Fruit fly (Drosophila melanogaster): Measurements from ENCODE around the gene Mpv17.
A peak's percentile ranks its signal among the peaks of the same experiment; 100 is the strongest.

The Mpv17 gene

dm6 chr4:1031687-1032140 is 2.6 kb upstream of the Mpv17 start, which contains the start of gene CG11076 (continued):
- TF ChIP-seq CG16779 (GFP tag; IDR thresholded peaks at IDR 0.05) (no peak), lbe (GFP tag; optimal IDR thresholded peaks at IDR 0.05) (peak; percentile 52), pum (GFP tag; optimal IDR thresholded peaks at IDR 0.05) (no peak), NfI (GFP tag; optimal IDR thresholded peaks at IDR 0.05) (no peak), sob (GFP tag; IDR thresholded peaks at IDR 0.05) (peak; percentile 39; the same call in 1 of the 2 replicates), CG7839 (tag; optimal IDR thresholded peaks at IDR 0.05) (no peak), pfk (GFP tag; optimal IDR thresholded peaks at IDR 0.05) (peak; percentile 28), gsb (GFP tag; IDR thresholded peaks at IDR 0.05) (no peak), Six4 (GFP tag; optimal IDR thresholded peaks at IDR 0.05) (no peak), Trl (optimal IDR thresholded peaks at IDR 0.05) (no peak), Trl (GFP tag; optimal IDR thresholded peaks at IDR 0.05) (peak; percentile 32), CG17912 (GFP tag; optimal IDR thresholded peaks at IDR 0.05) (peak; percentile 82), emc (GFP tag; optimal IDR thresholded peaks at IDR 0.05) (no peak), Lpt (GFP tag; optimal IDR thresholded peaks at IDR 0.05) (no peak), nom (GFP tag; optimal IDR thresholded peaks at IDR 0.05) (peak; percentile 72), ftz-f1 (GFP tag; optimal IDR thresholded peaks at IDR 0.05) (no peak), CG8478 (optimal IDR thresholded peaks at IDR 0.05) (no peak), CG1602 (GFP tag; optimal IDR thresholded peaks at IDR 0.05) (no peak), TFAM (GFP tag; optimal IDR thresholded peaks at IDR 0.05) (no peak), CG1603 (tag; optimal IDR thresholded peaks at IDR 0.05) (peak; percentile 91), CG4854 (GFP tag; optimal IDR thresholded peaks at IDR 0.05) (peak; percentile 28), Mes4 (GFP tag; optimal IDR thresholded peaks at IDR 0.05) (peak; percentile 57), Awh (GFP tag; IDR thresholded peaks at IDR 0.05) (no peak), CG10565 (GFP tag; optimal IDR thresholded peaks at IDR 0.05) (no peak), CG31224 (GFP tag; IDR thresholded peaks at IDR 0.05) (no peak), CG6813 (GFP tag; optimal IDR thresholded peaks at IDR 0.05) (no peak), Dll (GFP tag; IDR thresholded peaks at IDR 0.05; ENCODE audit: partially characterized antibody) (peak; percentile 66), cg (GFP tag; optimal IDR thresholded peaks at IDR 0.05) (no peak), CkIIα-i1 (GFP tag; IDR thresholded peaks at IDR 0.05) (no peak), slbo (GFP tag; IDR thresholded peaks at IDR 0.05) (no peak), tx (GFP tag; optimal IDR thresholded peaks at IDR 0.05) (peak; percentile 20), CG7963 (GFP tag; IDR thresholded peaks at IDR 0.05; ENCODE audit: partially characterized antibody) (peak; percentile 52; the same call in 2 of the 3 replicates), fd102C (GFP tag; optimal IDR thresholded peaks at IDR 0.05) (peak; percentile 20), run (tag; optimal IDR thresholded peaks at IDR 0.05) (no peak), CG11695 (GFP tag; IDR thresholded peaks at IDR 0.05) (no peak), onecut (GFP tag; IDR thresholded peaks at IDR 0.05) (0 out of 2 replicates have a peak, but pooled peaks have one; percentile 12), Hr3 (GFP tag; optimal IDR thresholded peaks at IDR 0.05) (no peak), CG12299 (tag; optimal IDR thresholded peaks at IDR 0.05) (peak; percentile 46), CG2712 (tag; optimal IDR thresholded peaks at IDR 0.05) (peak; percentile 29), CG33213 (GFP tag; optimal IDR thresholded peaks at IDR 0.05) (peak; percentile 42), oc (tag; optimal IDR thresholded peaks at IDR 0.05) (no peak), tna (GFP tag; IDR thresholded peaks at IDR 0.05; ENCODE audit: partially characterized antibody) (no peak; the same call in 1 of the 2 replicates), CG13296 (GFP tag; optimal IDR thresholded peaks at IDR 0.05) (peak; percentile 66), CG16813 (GFP tag; IDR thresholded peaks at IDR 0.05; ENCODE audit: partially characterized antibody) (peak; percentile 78; the same call in 2 of the 3 replicates), Med (GFP tag) (peak; percentile 93), CG3281 (GFP tag; optimal IDR thresholded peaks at IDR 0.05) (no peak), trem (tag; optimal IDR thresholded peaks at IDR 0.05) (peak; percentile 26), gro (GFP tag; optimal IDR thresholded peaks at IDR 0.05) (peak; percentile 18), bab2 (GFP tag; optimal IDR thresholded peaks at IDR 0.05) (no peak), CG32772 (GFP tag; IDR thresholded peaks at IDR 0.05) (no peak), dm (GFP tag; optimal IDR thresholded peaks at IDR 0.05) (peak; percentile 61), fd64A (GFP tag; optimal IDR thresholded peaks at IDR 0.05) (no peak)
